Worm (Caenorhabditis elegans) whole organism, L3 larva: ENCODE results near the gene B0361.4.

Experiments
- ZK546.5 ChIP-seq: sonication (generic microtip); optimal IDR thresholded peaks from 2 replicates; lab custom pipeline; 2017; ENCODE audit warnings: missing biosample characterization, missing genetic modification characterization
- aly-2 ChIP-seq: fragments of 150-350 bp; optimal IDR thresholded peaks from 2 replicates; lab custom pipeline; 2014; ENCODE audit warnings: missing biosample characterization, missing genetic modification characterization
- ceh-16 ChIP-seq: sonication (generic microtip); optimal IDR thresholded peaks from 2 replicates; lab custom pipeline; 2017; ENCODE audit warnings: missing biosample characterization, missing genetic modification characterization
- ceh-28 ChIP-seq: fragments of 150-350 bp; optimal IDR thresholded peaks from 2 replicates; lab custom pipeline; 2014; ENCODE audit warnings: missing biosample characterization, missing genetic modification reagents, missing genetic modification characterization
- ceh-82 ChIP-seq: fragments of 150-350 bp; optimal IDR thresholded peaks from 2 replicates; lab custom pipeline; 2014; ENCODE audit warnings: missing biosample characterization, missing genetic modification characterization
- daf-12 ChIP-seq: fragments of 150-350 bp; optimal IDR thresholded peaks from 2 replicates; lab custom pipeline; 2014; ENCODE audit warnings: missing biosample characterization, missing genetic modification reagents, missing genetic modification characterization
- egl-5 ChIP-seq: fragments of 150-350 bp; optimal IDR thresholded peaks from 2 replicates; lab custom pipeline; 2017; ENCODE audit warnings: missing biosample characterization, missing genetic modification reagents, missing genetic modification characterization, inconsistent platforms
- elt-1 ChIP-seq: fragments of 150-350 bp; optimal IDR thresholded peaks from 2 replicates; lab custom pipeline; 2014; ENCODE audit warnings: missing biosample characterization, missing genetic modification characterization
- elt-2 ChIP-seq: sonication (generic microtip); optimal IDR thresholded peaks from 2 replicates; lab custom pipeline; 2016; ENCODE audit warnings: missing genetic modification reagents, mild to moderate bottlenecking, missing genetic modification characterization, missing compliant biosample characterization
- elt-3 ChIP-seq, 3 experiments: fragments of 150-350 bp in 1 of 3; sonication (generic microtip) in 2 of 3; optimal IDR thresholded peaks; 2 replicates in 2 of 3; 4 replicates in 1 of 3; lab custom pipeline; 2014 to 2017; ENCODE audit warnings: missing biosample characterization in 3 of 3, missing genetic modification characterization in 3 of 3
- fos-1 ChIP-seq: fragments of 150-350 bp; optimal IDR thresholded peaks from 2 replicates; lab custom pipeline; 2014; ENCODE audit warnings: missing biosample characterization, missing genetic modification characterization
- jun-1 ChIP-seq: fragments of 150-350 bp; optimal IDR thresholded peaks from 2 replicates; lab custom pipeline; 2014; ENCODE audit warnings: missing biosample characterization, missing genetic modification reagents, missing genetic modification characterization
- lsy-12 ChIP-seq: sonication (generic microtip); optimal IDR thresholded peaks from 2 replicates; lab custom pipeline; 2016; ENCODE audit warnings: mild to moderate bottlenecking, missing genetic modification characterization, missing compliant biosample characterization
- nfya-1 ChIP-seq: sonication (generic microtip); optimal IDR thresholded peaks from 2 replicates; lab custom pipeline; 2017; ENCODE audit warnings: missing genetic modification characterization, mild to moderate bottlenecking, missing compliant biosample characterization, antibody characterized with exemption, moderate library complexity; ENCODE audit not compliant: insufficient read depth
- nhr-11 ChIP-seq: fragments of 150-350 bp; optimal IDR thresholded peaks from 2 replicates; lab custom pipeline; 2014; ENCODE audit warnings: missing biosample characterization, missing genetic modification characterization
- nhr-12 ChIP-seq: fragments of 150-350 bp; optimal IDR thresholded peaks from 2 replicates; lab custom pipeline; 2014; ENCODE audit warnings: missing biosample characterization, missing genetic modification characterization
- nhr-23 ChIP-seq: fragments of 150-350 bp; optimal IDR thresholded peaks from 2 replicates; lab custom pipeline; 2014; ENCODE audit warnings: missing biosample characterization, missing genetic modification reagents, missing genetic modification characterization
- nhr-237 ChIP-seq: fragments of 150-350 bp; optimal IDR thresholded peaks from 2 replicates; lab custom pipeline; 2014; ENCODE audit warnings: missing biosample characterization, missing genetic modification characterization
- nhr-25 ChIP-seq: sonication (generic microtip); optimal IDR thresholded peaks from 2 replicates; lab custom pipeline; 2017; ENCODE audit warnings: missing biosample characterization, missing genetic modification characterization
- nhr-43 ChIP-seq: sonication (generic microtip); optimal IDR thresholded peaks from 2 replicates; lab custom pipeline; 2016; ENCODE audit warnings: mild to moderate bottlenecking, missing genetic modification characterization, missing compliant biosample characterization; ENCODE audit not compliant: poor library complexity, severe bottlenecking
- nhr-76 ChIP-seq: fragments of 150-350 bp; sonication (generic microtip); optimal IDR thresholded peaks from 5 replicates; lab custom pipeline; 2014; ENCODE audit warnings: missing biosample characterization, missing genetic modification characterization
- pqm-1 ChIP-seq: fragments of 150-350 bp; optimal IDR thresholded peaks from 2 replicates; lab custom pipeline; 2017; ENCODE audit warnings: missing biosample characterization, missing genetic modification characterization, inconsistent platforms
- skn-1 ChIP-seq: fragments of 150-350 bp; optimal IDR thresholded peaks from 2 replicates; lab custom pipeline; 2014; ENCODE audit warnings: missing biosample characterization, missing genetic modification characterization
- unc-39 ChIP-seq: sonication (generic microtip); optimal IDR thresholded peaks from 4 replicates; lab custom pipeline; 2017; ENCODE audit warnings: missing biosample characterization, missing genetic modification characterization
- zag-1 ChIP-seq: fragments of 150-350 bp; optimal IDR thresholded peaks from 2 replicates; lab custom pipeline; 2014; ENCODE audit warnings: missing biosample characterization, missing genetic modification characterization
- ztf-11 ChIP-seq: fragments of 150-350 bp; optimal IDR thresholded peaks from 2 replicates; lab custom pipeline; 2014; ENCODE audit warnings: missing biosample characterization, missing genetic modification characterization

Gene B0361.4

ce11 chrIII:7300169-7300568 is 41.4 kb downstream of the B0361.4 start (continued):
- TF ChIP-seq ceh-82, result no peak
- TF ChIP-seq nhr-76, result no peak
- no peak for TF ChIP-seq ZK546.5
- TF ChIP-seq nhr-12 (tag; lab: Kevin White, UChicago), result no peak
- no peak for TF ChIP-seq elt-3 (tag; optimal IDR thresholded peaks at IDR 0.05; lab: Kevin White, UChicago)
- TF ChIP-seq egl-5, result no peak
- TF ChIP-seq nhr-25 (tag; lab: Kevin White, UChicago), result peak; percentile 89

DNA sequence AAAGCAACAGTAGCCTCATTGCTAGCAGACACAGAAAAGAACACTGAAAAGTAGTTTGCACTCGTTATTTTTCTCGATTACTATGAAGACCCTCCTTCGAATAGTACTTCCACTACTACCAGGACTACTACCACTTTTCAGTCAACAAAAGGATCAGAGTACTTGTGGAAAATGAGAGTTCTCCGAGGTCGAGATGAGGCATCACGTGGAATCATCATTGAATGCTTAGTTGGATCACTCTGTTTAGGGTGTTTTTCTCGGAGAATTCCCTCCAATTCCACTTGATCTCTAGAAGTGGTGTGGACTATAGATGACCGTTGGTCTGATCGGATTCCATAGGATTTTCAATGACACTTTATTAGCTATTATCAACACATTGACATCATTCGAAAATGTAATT is 42.0 kb downstream of the B0361.4 start:
- TF ChIP-seq nhr-11 (tag; lab: Kevin White, UChicago), result no peak
- TF ChIP-seq skn-1 (tag; lab: Kevin White, UChicago), result no peak
- no peak for TF ChIP-seq ceh-28 (tag; lab: Kevin White, UChicago)
- TF ChIP-seq ztf-11 (tag; lab: Kevin White, UChicago), result no peak
- no peak for TF ChIP-seq aly-2 (tag; lab: Kevin White, UChicago)
- TF ChIP-seq nfya-1 (tag; lab: Kevin White, UChicago), result no peak

- TF ChIP-seq nhr-237 (tag; lab: Kevin White, UChicago) (no peak), ceh-16 (no peak), elt-3 (tag; optimal IDR thresholded peaks at IDR 0.05; lab: Kevin White, UChicago) (no peak), nhr-11 (tag; lab: Kevin White, UChicago) (no peak), zag-1 (no peak), nhr-25 (tag; lab: Kevin White, UChicago) (peak; percentile 22), elt-1 (peak; percentile 83), nhr-43 (tag; lab: Kevin White, UChicago) (no peak)
- TF ChIP-seq, all 47 proteins: peak for 2
Observed at ce11 chrIII:7301668-7302067, 42.9 kb downstream of the B0361.4 start.

- TF ChIP-seq nhr-43 (tag; lab: Kevin White, UChicago) (peak; percentile 38), elt-3 (tag; optimal IDR thresholded peaks at IDR 0.05; lab: Kevin White, UChicago) (peak in 1 of 3 experiments; percentile 55), nhr-23 (tag; lab: Kevin White, UChicago) (peak; percentile 79), egl-5 (no peak), nfya-1 (tag; lab: Kevin White, UChicago) (peak; percentile 13), ztf-11 (tag; lab: Kevin White, UChicago) (no peak), nhr-12 (tag; lab: Kevin White, UChicago) (no peak), daf-12 (tag; lab: Kevin White, UChicago) (no peak), lsy-12 (tag; lab: Kevin White, UChicago) (no peak), pqm-1 (tag; lab: Kevin White, UChicago) (no peak), ceh-28 (tag; lab: Kevin White, UChicago) (no peak), elt-1 (peak; percentile 35)
Observed at ce11 chrIII:7304961-7305648, 46.3 kb downstream of the B0361.4 start.

- no peak for TF ChIP-seq unc-39 (tag; lab: Kevin White, UChicago)
- TF ChIP-seq nhr-23 (tag; lab: Kevin White, UChicago), result peak; percentile 33
- TF ChIP-seq nhr-25 (tag; lab: Kevin White, UChicago), result peak; percentile 30
- no peak for TF ChIP-seq elt-2
- peak in 1 of 3 experiments; percentile 13 for TF ChIP-seq elt-3 (tag; optimal IDR thresholded peaks at IDR 0.05; lab: Kevin White, UChicago)
- TF ChIP-seq fos-1 (tag; lab: Kevin White, UChicago), result no peak
- no peak for TF ChIP-seq ceh-28 (tag; lab: Kevin White, UChicago)
- TF ChIP-seq nhr-43 (tag; lab: Kevin White, UChicago), result peak; percentile 43
- no peak for TF ChIP-seq lsy-12 (tag; lab: Kevin White, UChicago)
Observed at ce11 chrIII:7305649-7305977, 46.8 kb downstream of the B0361.4 start.

ce11 chrIII:7308600-7309109 is 49.9 kb downstream of the B0361.4 start, which contains the start of gene acbp-4:
Gene acbp-4, minus strand, starts transcription at chrIII:7309109.
- no peak for TF ChIP-seq jun-1
- TF ChIP-seq ceh-28 (tag; lab: Kevin White, UChicago), result peak; percentile 32
